Worm (Caenorhabditis elegans) whole organism, mixed stage, embryonic: Measurements from ENCODE around the gene kcc-3.

Source experiments
- bed-3 ChIP-seq: fragments of 200-800 bp; sonication (Bioruptor generic); optimal IDR thresholded peaks from 3 replicates; lab custom pipeline; 2018; ENCODE audit warnings: mild to moderate bottlenecking, missing genetic modification characterization, moderate library complexity, missing compliant biosample characterization
- blmp-1 ChIP-seq: fragments of 150-350 bp; optimal IDR thresholded peaks from 2 replicates; lab custom pipeline; 2014; ENCODE audit warnings: missing biosample characterization, missing genetic modification characterization
- ceh-39 ChIP-seq: fragments of 150-350 bp; optimal IDR thresholded peaks from 2 replicates; lab custom pipeline; 2014; ENCODE audit warnings: missing biosample characterization, missing genetic modification characterization
- ces-1 ChIP-seq: fragments of 150-350 bp; optimal IDR thresholded peaks from 2 replicates; lab custom pipeline; 2014; ENCODE audit warnings: missing biosample characterization, missing genetic modification reagents, missing genetic modification characterization
- drap-1 ChIP-seq: fragments of 200-800 bp; sonication (Bioruptor generic); optimal IDR thresholded peaks from 3 replicates; lab custom pipeline; 2018; ENCODE audit warnings: mild to moderate bottlenecking, missing genetic modification characterization, missing compliant biosample characterization
- elt-3 ChIP-seq: fragments of 150-350 bp; optimal IDR thresholded peaks from 2 replicates; lab custom pipeline; 2014; ENCODE audit warnings: missing biosample characterization, missing genetic modification characterization
- flh-1 ChIP-seq: fragments of 200-800 bp; sonication (Bioruptor generic); optimal IDR thresholded peaks from 2 replicates; lab custom pipeline; 2018; ENCODE audit warnings: mild to moderate bottlenecking, missing genetic modification characterization, moderate library complexity, missing compliant biosample characterization
- ham-2 ChIP-seq: fragments of 200-800 bp; sonication (Bioruptor generic); optimal IDR thresholded peaks from 2 replicates; lab custom pipeline; 2018; ENCODE audit warnings: mild to moderate bottlenecking, missing genetic modification characterization, missing compliant biosample characterization
- hlh-1 ChIP-seq: fragments of 150-350 bp; optimal IDR thresholded peaks from 2 replicates; lab custom pipeline; 2014; ENCODE audit warnings: missing biosample characterization, missing genetic modification reagents, missing genetic modification characterization
- lin-13 ChIP-seq: fragments of 150-350 bp; optimal IDR thresholded peaks from 2 replicates; lab custom pipeline; 2014; ENCODE audit warnings: missing biosample characterization, missing genetic modification characterization
- lsy-2 ChIP-seq: fragments of 150-350 bp; optimal IDR thresholded peaks from 2 replicates; lab custom pipeline; 2014; ENCODE audit warnings: missing biosample characterization, missing genetic modification characterization
- mep-1 ChIP-seq: fragments of 150-350 bp; optimal IDR thresholded peaks from 2 replicates; lab custom pipeline; 2017; ENCODE audit warnings: missing biosample characterization, missing genetic modification reagents, missing genetic modification characterization, inconsistent platforms
- nhr-12 ChIP-seq: fragments of 150-350 bp; optimal IDR thresholded peaks from 2 replicates; lab custom pipeline; 2014; ENCODE audit warnings: missing biosample characterization, missing genetic modification characterization
- nhr-2 ChIP-seq: fragments of 150-350 bp; optimal IDR thresholded peaks from 2 replicates; lab custom pipeline; 2014; ENCODE audit warnings: missing biosample characterization, missing genetic modification characterization
- nhr-237 ChIP-seq: fragments of 150-350 bp; optimal IDR thresholded peaks from 2 replicates; lab custom pipeline; 2014; ENCODE audit warnings: missing biosample characterization, missing genetic modification characterization
- nhr-76 ChIP-seq: sonication (generic microtip); optimal IDR thresholded peaks from 2 replicates; lab custom pipeline; 2017; ENCODE audit warnings: missing biosample characterization, missing genetic modification characterization
- pha-4 ChIP-seq: fragments of 150-350 bp; optimal IDR thresholded peaks from 2 replicates; lab custom pipeline; 2018; ENCODE audit warnings: missing biosample characterization, missing genetic modification reagents, missing genetic modification characterization
- sem-2 ChIP-seq: fragments of 200-800 bp; sonication (Bioruptor generic); optimal IDR thresholded peaks from 2 replicates; lab custom pipeline; 2018; ENCODE audit warnings: mild to moderate bottlenecking, missing genetic modification characterization, missing compliant biosample characterization
- unc-120 ChIP-seq: sonication (generic microtip); optimal IDR thresholded peaks from 2 replicates; lab custom pipeline; 2017; ENCODE audit warnings: missing genetic modification characterization, missing compliant biosample characterization; ENCODE audit not compliant: poor library complexity, severe bottlenecking
- unc-39 ChIP-seq: fragments of 150-350 bp; optimal IDR thresholded peaks from 2 replicates; lab custom pipeline; 2014; ENCODE audit warnings: missing biosample characterization, missing genetic modification characterization
- unc-62 ChIP-seq: fragments of 150-350 bp; optimal IDR thresholded peaks from 2 replicates; lab custom pipeline; 2014; ENCODE audit warnings: missing biosample characterization, missing genetic modification reagents, missing genetic modification characterization
- zip-8 ChIP-seq: fragments of 150-350 bp; optimal IDR thresholded peaks from 2 replicates; lab custom pipeline; 2014; ENCODE audit warnings: missing biosample characterization, missing genetic modification characterization
- ztf-11 ChIP-seq: fragments of 150-350 bp; optimal IDR thresholded peaks from 2 replicates; lab custom pipeline; 2014; ENCODE audit warnings: missing biosample characterization, missing genetic modification characterization

The kcc-3 gene

ce11 chrII:7385442-7385841 is 48.6 kb downstream of the kcc-3 start, which contains the start of gene sre-3:
Gene sre-3, plus strand, starts transcription at chrII:7385742.
- TF ChIP-seq elt-3: no peak
- TF ChIP-seq drap-1 (GFP tag; lab: Kevin White, UChicago): no peak
- TF ChIP-seq ham-2 (GFP tag; lab: Kevin White, UChicago): no peak
- no peak for TF ChIP-seq pha-4 (tag; lab: Kevin White, UChicago)
- no peak for TF ChIP-seq ztf-11 (tag; lab: Kevin White, UChicago)
- no peak for TF ChIP-seq nhr-2 (tag; lab: Kevin White, UChicago)
- TF ChIP-seq nhr-12 (tag; lab: Kevin White, UChicago): no peak

- TF ChIP-seq lsy-2 (tag; lab: Kevin White, UChicago) (no peak), nhr-76 (tag; lab: Kevin White, UChicago) (no peak), zip-8 (tag; lab: Kevin White, UChicago) (no peak), nhr-12 (tag; lab: Kevin White, UChicago) (no peak), unc-62 (no peak), sem-2 (no peak), flh-1 (GFP tag; lab: Kevin White, UChicago) (no peak), ces-1 (no peak), ham-2 (GFP tag; lab: Kevin White, UChicago) (no peak), hlh-1 (tag; lab: Kevin White, UChicago) (no peak), ztf-11 (tag; lab: Kevin White, UChicago) (no peak), mep-1 (no peak), bed-3 (no peak), ceh-39 (tag; lab: Kevin White, UChicago) (no peak), nhr-2 (tag; lab: Kevin White, UChicago) (no peak), lin-13 (tag; lab: Kevin White, UChicago) (no peak), unc-120 (no peak)
- TF ChIP-seq, all 35 proteins: peak for 0
Measured at ce11 chrII:7381947-7382346, 52.1 kb downstream of the kcc-3 start.

- TF ChIP-seq ceh-39 (tag; lab: Kevin White, UChicago) (peak; percentile 25), nhr-2 (tag; lab: Kevin White, UChicago) (peak; percentile 90), unc-39 (tag; lab: Kevin White, UChicago) (no peak), ztf-11 (tag; lab: Kevin White, UChicago) (no peak), nhr-237 (no peak), blmp-1 (no peak)
Measured at ce11 chrII:7381142-7381611, 52.9 kb downstream of the kcc-3 start, which contains the start of gene C07D10.5. Gene C07D10.5, plus strand, starts transcription at chrII:7381561.

ce11 chrII:7379021-7379420 is 55.1 kb downstream of the kcc-3 start, which contains the start of gene C07D10.6:
Gene C07D10.6, plus strand, starts transcription at chrII:7379321.
- TF ChIP-seq ham-2 (GFP tag; lab: Kevin White, UChicago): no peak
- TF ChIP-seq, all 35 proteins: peak for 0
